Worm (Caenorhabditis elegans) whole organism, L3 larva: ENCODE data around the gene nipi-3.

Experiments used
- R02D3.7 ChIP-seq: fragments of 150-350 bp; optimal IDR thresholded peaks from 2 replicates; lab custom pipeline; 2014; ENCODE audit warnings: missing biosample characterization, missing genetic modification characterization
- aly-2 ChIP-seq: fragments of 150-350 bp; optimal IDR thresholded peaks from 2 replicates; lab custom pipeline; 2014; ENCODE audit warnings: missing biosample characterization, missing genetic modification characterization
- ama-1 ChIP-seq: fragments of 150-350 bp; optimal IDR thresholded peaks from 2 replicates; lab custom pipeline; 2018
- ceh-28 ChIP-seq: fragments of 150-350 bp; optimal IDR thresholded peaks from 2 replicates; lab custom pipeline; 2014; ENCODE audit warnings: missing biosample characterization, missing genetic modification reagents, missing genetic modification characterization
- daf-12 ChIP-seq: fragments of 150-350 bp; optimal IDR thresholded peaks from 2 replicates; lab custom pipeline; 2014; ENCODE audit warnings: missing biosample characterization, missing genetic modification reagents, missing genetic modification characterization
- nhr-11 ChIP-seq: fragments of 150-350 bp; optimal IDR thresholded peaks from 2 replicates; lab custom pipeline; 2014; ENCODE audit warnings: missing biosample characterization, missing genetic modification characterization
- nhr-28 ChIP-seq: fragments of 150-350 bp; optimal IDR thresholded peaks from 2 replicates; lab custom pipeline; 2014; ENCODE audit warnings: missing biosample characterization, missing genetic modification characterization
- nhr-77 ChIP-seq: fragments of 150-350 bp; optimal IDR thresholded peaks from 2 replicates; lab custom pipeline; 2014; ENCODE audit warnings: missing biosample characterization, missing genetic modification characterization
- sea-2 ChIP-seq: fragments of 150-350 bp; sonication (generic microtip); optimal IDR thresholded peaks from 4 replicates; lab custom pipeline; 2014; ENCODE audit warnings: missing biosample characterization, missing genetic modification reagents, missing genetic modification characterization
- skn-1 ChIP-seq: fragments of 150-350 bp; optimal IDR thresholded peaks from 2 replicates; lab custom pipeline; 2014; ENCODE audit warnings: missing biosample characterization, missing genetic modification characterization
- snpc-4 ChIP-seq: fragments of 150-350 bp; optimal IDR thresholded peaks from 2 replicates; lab custom pipeline; 2014; ENCODE audit warnings: missing biosample characterization, missing genetic modification characterization
- tbx-2 ChIP-seq: sonication (generic microtip); optimal IDR thresholded peaks from 2 replicates; lab custom pipeline; 2016; ENCODE audit warnings: mild to moderate bottlenecking, missing genetic modification characterization, missing compliant biosample characterization
- unc-62 ChIP-seq: fragments of 150-350 bp; sonication (generic microtip); optimal IDR thresholded peaks from 4 replicates; lab custom pipeline; 2014; ENCODE audit warnings: missing biosample characterization, missing genetic modification reagents, missing genetic modification characterization
- ztf-11 ChIP-seq: fragments of 150-350 bp; optimal IDR thresholded peaks from 2 replicates; lab custom pipeline; 2014; ENCODE audit warnings: missing biosample characterization, missing genetic modification characterization

- no peak for TF ChIP-seq skn-1
- TF ChIP-seq nhr-11 (tag; lab: Kevin White, UChicago): no peak
- TF ChIP-seq nhr-77 (tag; lab: Kevin White, UChicago): no peak
- no peak for TF ChIP-seq ceh-28 (tag; lab: Kevin White, UChicago)
- TF ChIP-seq snpc-4 (tag; lab: Kevin White, UChicago): no peak
- no peak for TF ChIP-seq tbx-2 (tag; lab: Kevin White, UChicago)
- no peak for TF ChIP-seq daf-12 (tag; lab: Kevin White, UChicago)
- TF ChIP-seq ama-1 (lab: Kevin White, UChicago): no peak
- no peak for TF ChIP-seq R02D3.7 (tag; lab: Kevin White, UChicago)
- no peak for TF ChIP-seq ztf-11 (tag; lab: Kevin White, UChicago)
- no peak for TF ChIP-seq aly-2 (tag; lab: Kevin White, UChicago)
- no peak for TF ChIP-seq nhr-28 (tag; lab: Kevin White, UChicago)
- no peak for TF ChIP-seq unc-62 (GFP tag; lab: Kevin White, UChicago)
- no peak for TF ChIP-seq sea-2 (GFP tag; lab: Kevin White, UChicago)
These were observed 22.6 kb upstream of the nipi-3 start for ce11 chrX:15585144-15585543.
